Fruit fly (Drosophila melanogaster) whole organism, embryonic: ENCODE results near the gene CG15625.

Experiments
- Asciz ChIP-seq: fragments of 200-800 bp; sonication (Bioruptor generic); optimal IDR thresholded peaks from 2 replicates; lab custom pipeline; 2017; ENCODE audit warnings: missing biosample characterization, mild to moderate bottlenecking, missing genetic modification characterization, missing genetic modification reagents
- Bgb ChIP-seq: fragments of 200-800 bp; sonication (Bioruptor generic); IDR thresholded peaks from 2 replicates; pipeline ENCODE4 v1.3.6; 2022; ENCODE audit warnings: missing biosample characterization, missing genetic modification characterization; ENCODE audit not compliant: partially characterized antibody
- BtbVII ChIP-seq: fragments of 200-800 bp; sonication (Bioruptor generic); optimal IDR thresholded peaks from 3 replicates; lab custom pipeline; 2017; ENCODE audit warnings: missing biosample characterization, mild to moderate bottlenecking, missing genetic modification characterization
- CG10366 ChIP-seq: fragments of 200-800 bp; sonication (Bioruptor generic); IDR thresholded peaks from 2 replicates; pipeline ENCODE4 v1.3.6; 2022; ENCODE audit warnings: missing biosample characterization, missing genetic modification characterization
- CG10979 ChIP-seq: fragments of 200-800 bp; sonication (Bioruptor generic); optimal IDR thresholded peaks from 2 replicates; lab custom pipeline; 2018; ENCODE audit warnings: missing biosample characterization, mild to moderate bottlenecking, missing genetic modification characterization, moderate library complexity
- CG11695 ChIP-seq: fragments of 200-800 bp; sonication (Bioruptor generic); IDR thresholded peaks from 3 replicates; pipeline ENCODE4 v1.3.6; 2022; ENCODE audit warnings: missing biosample characterization, missing genetic modification characterization
- CG14014 ChIP-seq: fragments of 200-800 bp; sonication (Bioruptor generic); IDR thresholded peaks from 2 replicates; pipeline ENCODE4 v1.3.6; 2022; ENCODE audit warnings: missing biosample characterization, missing genetic modification characterization
- CG15269 ChIP-seq: fragments of 200-800 bp; sonication (Bioruptor generic); optimal IDR thresholded peaks from 2 replicates; lab custom pipeline; 2018; ENCODE audit warnings: missing biosample characterization, mild to moderate bottlenecking, missing genetic modification characterization, moderate library complexity
- CG1529 ChIP-seq: fragments of 200-800 bp; sonication (Bioruptor generic); optimal IDR thresholded peaks from 3 replicates; lab custom pipeline; 2018; ENCODE audit warnings: missing biosample characterization, missing genetic modification characterization
- CG15601 ChIP-seq: fragments of 200-800 bp; sonication (Bioruptor generic); optimal IDR thresholded peaks from 3 replicates; lab custom pipeline; 2019; ENCODE audit warnings: missing biosample characterization, mild to moderate bottlenecking, missing genetic modification characterization, moderate library complexity
- CG15696 ChIP-seq: fragments of 200-800 bp; sonication (Bioruptor generic); optimal IDR thresholded peaks from 2 replicates; lab custom pipeline; 2019; ENCODE audit warnings: missing biosample characterization, mild to moderate bottlenecking, missing genetic modification characterization, moderate library complexity
- CG18262 ChIP-seq: fragments of 200-800 bp; optimal IDR thresholded peaks from 3 replicates; lab custom pipeline; 2019; ENCODE audit warnings: missing biosample characterization, mild to moderate bottlenecking, missing genetic modification characterization, moderate library complexity
- CG2678 ChIP-seq: fragments of 200-800 bp; sonication (Bioruptor generic); optimal IDR thresholded peaks from 3 replicates; lab custom pipeline; 2019; ENCODE audit warnings: missing biosample characterization, mild to moderate bottlenecking, missing genetic modification characterization, moderate library complexity
- CG30020 ChIP-seq: fragments of 200-800 bp; optimal IDR thresholded peaks from 2 replicates; lab custom pipeline; 2019; ENCODE audit warnings: missing biosample characterization, mild to moderate bottlenecking, missing genetic modification characterization, moderate library complexity
- CG30431 ChIP-seq: fragments of 200-800 bp; sonication (Bioruptor generic); optimal IDR thresholded peaks from 2 replicates; lab custom pipeline; 2017; ENCODE audit warnings: missing biosample characterization, missing genetic modification characterization
- CG6765 ChIP-seq: fragments of 200-800 bp; sonication (Bioruptor generic); optimal IDR thresholded peaks from 3 replicates; lab custom pipeline; 2017; ENCODE audit warnings: missing biosample characterization, mild to moderate bottlenecking, missing genetic modification characterization
- CG7556 ChIP-seq: fragments of 200-800 bp; sonication (Bioruptor generic); optimal IDR thresholded peaks from 2 replicates; lab custom pipeline; 2017; ENCODE audit warnings: missing biosample characterization, mild to moderate bottlenecking, missing genetic modification characterization
- CG8359 ChIP-seq: fragments of 200-800 bp; sonication (Bioruptor generic); optimal IDR thresholded peaks from 2 replicates; lab custom pipeline; 2017; ENCODE audit warnings: missing biosample characterization, mild to moderate bottlenecking, missing genetic modification characterization, borderline replicate concordance
- CG8924 ChIP-seq: fragments of 200-800 bp; optimal IDR thresholded peaks from 3 replicates; lab custom pipeline; 2019; ENCODE audit warnings: missing biosample characterization, mild to moderate bottlenecking, missing genetic modification characterization, moderate library complexity
- CG9609 ChIP-seq: fragments of 200-800 bp; sonication (Bioruptor generic); optimal IDR thresholded peaks from 3 replicates; lab custom pipeline; 2016; ENCODE audit warnings: missing biosample characterization, missing genetic modification characterization
- D19A ChIP-seq: fragments of 200-800 bp; optimal IDR thresholded peaks from 3 replicates; lab custom pipeline; 2019; ENCODE audit warnings: missing biosample characterization, mild to moderate bottlenecking, missing genetic modification characterization, moderate library complexity
- Drgx ChIP-seq: fragments of 200-800 bp; sonication (Bioruptor generic); IDR thresholded peaks from 2 replicates; pipeline ENCODE4 v1.3.6; 2022; ENCODE audit warnings: missing biosample characterization, missing genetic modification characterization
- H15 ChIP-seq: fragments of 200-800 bp; sonication (Bioruptor generic); IDR thresholded peaks from 3 replicates; pipeline ENCODE4 v1.3.6; 2022; ENCODE audit warnings: missing biosample characterization, missing genetic modification characterization
- Hr51 ChIP-seq, 2 experiments: fragments of 200-800 bp; sonication (Bioruptor generic); optimal IDR thresholded peaks; 2 replicates in 1 of 2; 3 replicates in 1 of 2; lab custom pipeline; 2016 to 2018; ENCODE audit warnings: missing biosample characterization in 2 of 2, missing genetic modification characterization in 2 of 2, mild to moderate bottlenecking in 1 of 2, moderate library complexity in 1 of 2
- Nf-YA ChIP-seq: fragments of 200-800 bp; sonication (Bioruptor generic); IDR thresholded peaks from 2 replicates; pipeline ENCODE4 v1.3.6; 2022; ENCODE audit warnings: missing biosample characterization, missing genetic modification characterization
- Ptx1 ChIP-seq: fragments of 200-800 bp; sonication (Bioruptor generic); IDR thresholded peaks from 2 replicates; pipeline ENCODE4 v1.3.6; 2022; ENCODE audit warnings: missing biosample characterization, missing genetic modification characterization
- Ssrp ChIP-seq: fragments of 200-800 bp; sonication (Bioruptor generic); optimal IDR thresholded peaks from 2 replicates; lab custom pipeline; 2018; ENCODE audit warnings: missing biosample characterization, mild to moderate bottlenecking, missing genetic modification characterization, moderate library complexity
- Taf1 ChIP-seq: fragments of 200-800 bp; sonication (Bioruptor generic); IDR thresholded peaks from 2 replicates; pipeline ENCODE4 v1.3.6; 2022; ENCODE audit warnings: missing biosample characterization, missing genetic modification characterization
- al ChIP-seq: fragments of 200-800 bp; sonication (Bioruptor generic); IDR thresholded peaks from 2 replicates; pipeline ENCODE4 v1.3.6; 2022; ENCODE audit warnings: missing biosample characterization, missing genetic modification characterization
- caup ChIP-seq: fragments of 200-800 bp; sonication (Bioruptor generic); optimal IDR thresholded peaks from 3 replicates; lab custom pipeline; 2017; ENCODE audit warnings: missing biosample characterization, mild to moderate bottlenecking, missing genetic modification characterization, moderate library complexity; ENCODE audit not compliant: severe bottlenecking
- crol ChIP-seq: fragments of 200-800 bp; sonication (Bioruptor generic); IDR thresholded peaks from 2 replicates; pipeline ENCODE4 v1.3.6; 2022; ENCODE audit warnings: missing biosample characterization, missing genetic modification characterization
- cwo ChIP-seq: fragments of 200-800 bp; sonication (Bioruptor generic); optimal IDR thresholded peaks from 3 replicates; lab custom pipeline; 2017; ENCODE audit warnings: missing biosample characterization, missing genetic modification characterization, mild to moderate bottlenecking, moderate library complexity, missing genetic modification reagents
- dmrt99B ChIP-seq: fragments of 200-800 bp; sonication (Bioruptor generic); optimal IDR thresholded peaks from 2 replicates; lab custom pipeline; 2018; ENCODE audit warnings: missing biosample characterization, mild to moderate bottlenecking, missing genetic modification characterization, moderate library complexity
- gem ChIP-seq: fragments of 200-800 bp; sonication (Bioruptor generic); optimal IDR thresholded peaks from 2 replicates; lab custom pipeline; 2019; ENCODE audit warnings: missing biosample characterization, mild to moderate bottlenecking, missing genetic modification characterization, moderate library complexity
- gsb-n ChIP-seq: fragments of 200-800 bp; sonication (Bioruptor generic); optimal IDR thresholded peaks from 3 replicates; lab custom pipeline; 2018; ENCODE audit warnings: missing biosample characterization, mild to moderate bottlenecking, missing genetic modification characterization
- hbn ChIP-seq: fragments of 200-800 bp; sonication (Bioruptor generic); IDR thresholded peaks from 2 replicates; pipeline ENCODE4 v1.3.6; 2022; ENCODE audit warnings: missing biosample characterization, missing genetic modification characterization; ENCODE audit not compliant: partially characterized antibody
- lola ChIP-seq, 3 experiments: fragments of >200 bp in 2 of 3; fragments of 200-800 bp in 1 of 3; sonication (Bioruptor generic) in 1 of 3; optimal IDR thresholded peaks; 2 replicates each; lab custom pipeline; 2017 to 2019; ENCODE audit warnings: missing biosample characterization in 3 of 3, missing genetic modification characterization in 3 of 3, mild to moderate bottlenecking in 1 of 3, moderate library complexity in 1 of 3
- org-1 ChIP-seq: fragments of 200-800 bp; sonication (Bioruptor generic); optimal IDR thresholded peaks from 2 replicates; lab custom pipeline; 2017; ENCODE audit warnings: missing biosample characterization, missing genetic modification characterization
- phol ChIP-seq: fragments of 200-800 bp; sonication (Bioruptor generic); optimal IDR thresholded peaks from 3 replicates; lab custom pipeline; 2018; ENCODE audit warnings: missing biosample characterization, mild to moderate bottlenecking, missing genetic modification characterization, moderate library complexity
- row ChIP-seq: fragments of 200-800 bp; sonication (Bioruptor generic); IDR thresholded peaks from 3 replicates; pipeline ENCODE4 v1.3.6; 2022; ENCODE audit warnings: missing biosample characterization, missing genetic modification characterization
- tgo ChIP-seq: fragments of 200-800 bp; sonication (Bioruptor generic); IDR thresholded peaks from 3 replicates; pipeline ENCODE4 v1.3.6; 2022; ENCODE audit warnings: missing biosample characterization, missing genetic modification characterization
- tin ChIP-seq: fragments of 200-800 bp; sonication (Bioruptor generic); optimal IDR thresholded peaks from 3 replicates; lab custom pipeline; 2016; ENCODE audit warnings: missing biosample characterization, missing genetic modification characterization
- zfh1 ChIP-seq: fragments of 200-800 bp; sonication (Bioruptor generic); IDR thresholded peaks from 3 replicates; pipeline ENCODE4 v1.3.6; 2022; ENCODE audit warnings: missing biosample characterization, missing genetic modification characterization

CG15625 gene

DNA sequence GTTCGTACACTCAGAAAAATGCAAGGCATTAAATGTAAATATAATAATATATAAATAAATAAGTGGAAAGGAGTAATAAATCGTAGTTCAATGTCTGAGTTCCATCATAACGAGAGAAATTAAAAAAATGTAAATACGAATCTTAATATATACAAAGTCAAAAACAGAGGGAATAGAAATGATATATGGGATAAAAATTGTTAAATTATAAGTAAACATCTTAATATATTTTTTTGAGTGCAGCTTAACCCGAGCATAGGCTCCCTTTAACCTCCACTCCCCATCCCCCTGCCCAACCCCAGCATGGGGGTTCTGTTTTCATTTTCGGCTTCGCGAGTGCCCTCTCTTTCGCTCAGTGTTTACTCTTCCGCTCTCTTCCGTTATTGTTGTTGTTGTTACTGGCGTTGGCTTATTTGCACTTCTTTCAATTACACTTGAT, 25.9 kb downstream of the CG15625 start (continued):
- TF ChIP-seq Drgx (GFP tag; lab: Robert Waterston, UW) (peak; percentile 22; the same call in 1 of the 2 replicates), CG30020 (tag; lab: Kevin White, UChicago) (no peak), CG8924 (tag; lab: Kevin White, UChicago) (peak; percentile 41), CG2678 (tag; lab: Kevin White, UChicago) (peak; percentile 50), Taf1 (GFP tag; lab: Robert Waterston, UW) (no peak), hbn (GFP tag; lab: Robert Waterston, UW) (no peak), row (GFP tag; lab: Robert Waterston, UW) (peak; percentile 35; the same call in 1 of the 3 replicates), CG14014 (GFP tag; lab: Robert Waterston, UW) (0 out of 2 replicates have a peak, but pooled peaks have one; percentile 9), CG7556 (GFP tag; lab: Kevin White, UChicago) (peak; percentile 40), zfh1 (0 out of 3 replicates have a peak, but pooled peaks have one; percentile 13), H15 (GFP tag; lab: Robert Waterston, UW) (0 out of 3 replicates have a peak, but pooled peaks have one; percentile 59), crol (GFP tag; lab: Robert Waterston, UW) (peak; percentile 54), al (GFP tag; lab: Robert Waterston, UW) (no peak), CG10979 (tag; lab: Kevin White, UChicago) (peak; percentile 64), lola (GFP tag; optimal IDR thresholded peaks at IDR 0.05; lab: Kevin White, UChicago) (peak in 1 of 3 experiments; percentile 37), phol (tag; lab: Kevin White, UChicago) (peak; percentile 61), CG9609 (GFP tag; lab: Kevin White, UChicago) (no peak), D19A (tag; lab: Kevin White, UChicago) (peak; percentile 36), CG1529 (peak; percentile 28), CG18262 (peak; percentile 57), gsb-n (tag; lab: Kevin White, UChicago) (peak; percentile 6), CG15601 (tag; lab: Kevin White, UChicago) (peak; percentile 7), Bgb (GFP tag; lab: Robert Waterston, UW) (no peak), gem (tag; lab: Kevin White, UChicago) (peak; percentile 60), Nf-YA (GFP tag; lab: Robert Waterston, UW) (0 out of 2 replicates have a peak, but pooled peaks have one; percentile 43), caup (GFP tag; lab: Kevin White, UChicago) (no peak), org-1 (GFP tag; lab: Kevin White, UChicago) (no peak), CG6765 (GFP tag; lab: Kevin White, UChicago) (no peak), Ptx1 (GFP tag; lab: Robert Waterston, UW) (peak; percentile 18; the same call in 1 of the 2 replicates), cwo (GFP tag; lab: Kevin White, UChicago) (peak; percentile 1), CG11695 (GFP tag; lab: Robert Waterston, UW) (no peak), CG30431 (GFP tag; lab: Kevin White, UChicago) (peak; percentile 11), dmrt99B (peak; percentile 51), Ssrp (tag; lab: Kevin White, UChicago) (peak; percentile 17), CG15696 (tag; lab: Kevin White, UChicago) (peak; percentile 26), tin (GFP tag; lab: Kevin White, UChicago) (peak; percentile 8), CG10366 (GFP tag; lab: Robert Waterston, UW) (no peak), CG8359 (peak; percentile 7), CG15269 (tag; lab: Kevin White, UChicago) (peak; percentile 7), Asciz (peak; percentile 44), BtbVII (GFP tag; lab: Kevin White, UChicago) (peak; percentile 30), tgo (GFP tag; lab: Robert Waterston, UW) (0 out of 3 replicates have a peak, but pooled peaks have one; percentile 31), Hr51 (GFP tag; optimal IDR thresholded peaks at IDR 0.05; lab: Kevin White, UChicago) (peak in 1 of 2 experiments; percentile 28)
